Fruit fly (Drosophila melanogaster): ENCODE data around the gene CG17139.

CG17139 gene

DNA sequence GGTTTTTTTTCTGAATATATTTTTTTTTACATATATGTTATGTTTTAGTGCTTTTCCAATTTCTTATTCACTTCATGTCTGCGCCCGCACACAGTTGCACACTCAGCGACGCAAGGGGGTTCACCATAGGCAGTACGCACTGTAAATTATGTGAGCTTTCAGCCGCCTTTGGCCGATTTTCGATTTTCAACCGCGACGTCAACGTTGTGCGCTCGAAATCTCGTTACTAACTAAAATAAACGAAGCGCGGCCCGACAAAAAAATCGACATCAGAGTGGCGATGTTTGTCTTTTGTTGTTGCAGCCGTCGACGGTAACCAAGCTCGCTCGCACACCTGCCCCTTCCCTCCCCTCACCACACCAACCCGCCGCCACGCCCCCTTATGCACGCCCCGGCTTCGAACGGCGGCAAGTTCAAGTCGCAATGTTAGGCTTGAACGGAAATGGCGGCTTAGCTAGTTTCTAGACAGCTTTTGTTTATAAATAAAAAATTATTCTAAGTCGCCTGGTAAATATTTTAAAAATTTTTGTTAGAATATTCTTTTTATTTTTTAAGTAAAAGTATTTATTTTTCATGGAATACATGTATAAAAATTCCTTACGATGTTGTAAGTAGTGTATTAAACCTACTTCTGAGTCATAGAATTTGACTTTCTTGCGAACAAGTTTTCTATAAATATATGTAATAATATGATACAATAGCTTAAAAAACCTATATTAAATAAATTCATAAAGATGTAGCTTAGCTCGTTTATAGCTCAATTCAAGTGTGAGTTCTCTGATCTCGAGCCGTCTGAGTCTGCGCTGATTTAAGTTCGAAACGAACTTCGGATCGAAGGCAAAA is 44.4 kb downstream of the CG17139 start, which contains the start of gene CG31869:
Gene CG31869 (minus strand): TSS at position 233 of the 843 bp plus-strand sequence.
- TF ChIP-seq CG33017 (tag; optimal IDR thresholded peaks at IDR 0.05) = no peak
- TF ChIP-seq tj (GFP tag; optimal IDR thresholded peaks at IDR 0.05) = peak; percentile 30

DNA sequence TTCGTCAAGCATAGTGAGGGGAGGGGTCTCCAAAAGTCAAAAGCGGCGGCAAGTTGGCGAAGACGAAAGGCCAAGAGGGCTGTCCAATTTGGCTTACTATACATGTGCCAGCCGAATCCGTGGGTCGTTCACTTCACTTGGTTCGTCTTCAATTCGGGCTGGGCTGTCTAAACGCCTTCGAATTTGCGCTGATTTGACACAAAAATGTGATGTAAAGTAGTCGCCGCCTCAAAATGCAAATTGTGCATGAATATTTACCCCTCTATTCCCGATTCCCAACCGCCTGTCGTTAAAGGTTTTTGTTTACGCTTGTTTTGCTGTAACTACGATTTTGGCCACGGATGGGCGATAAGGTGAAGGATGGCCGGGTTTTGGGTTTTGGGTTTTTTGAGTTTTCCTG is 49.7 kb downstream of the CG17139 start:
- TF ChIP-seq tj (GFP tag; optimal IDR thresholded peaks at IDR 0.05) (peak; percentile 99), CG1620 (GFP tag; optimal IDR thresholded peaks at IDR 0.05) (no peak), cnc (optimal IDR thresholded peaks at IDR 0.05) (no peak)

DNA sequence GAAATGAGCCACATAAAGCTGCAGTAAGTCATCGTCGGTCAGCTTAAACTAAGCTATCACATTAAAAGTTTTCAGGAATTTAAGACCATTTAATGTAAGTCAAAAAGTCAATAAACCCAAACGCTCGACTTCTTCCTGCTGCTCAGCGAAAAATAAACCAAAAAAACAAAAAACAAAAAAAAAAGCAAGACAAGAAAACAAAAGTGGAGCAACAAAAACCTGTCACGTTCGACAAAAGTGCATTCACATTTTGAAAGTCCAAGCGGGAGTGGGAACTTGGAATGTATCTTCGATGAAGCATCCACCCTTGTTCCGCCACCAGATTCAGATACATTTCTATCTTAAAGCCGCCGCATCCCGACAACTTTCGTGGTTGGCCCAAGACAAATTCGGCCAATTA is 51.4 kb downstream of the CG17139 start:
- TF ChIP-seq Hr96 (GFP tag; optimal IDR thresholded peaks at IDR 0.05) (no peak), tj (GFP tag; optimal IDR thresholded peaks at IDR 0.05) (peak; percentile 31), CG12768 (GFP tag; optimal IDR thresholded peaks at IDR 0.05) (no peak)
